Fruit fly (Drosophila melanogaster) whole organism, embryonic: ENCODE data around the gene CG43345.

Experiments
- Asciz ChIP-seq: fragments of 200-800 bp; sonication (Bioruptor generic); optimal IDR thresholded peaks from 2 replicates; lab custom pipeline; 2017; ENCODE audit warnings: missing biosample characterization, mild to moderate bottlenecking, missing genetic modification characterization, missing genetic modification reagents
- CG10267 ChIP-seq: fragments of 200-800 bp; sonication (Bioruptor generic); optimal IDR thresholded peaks from 2 replicates; lab custom pipeline; 2018; ENCODE audit warnings: missing biosample characterization, mild to moderate bottlenecking, missing genetic modification characterization, moderate library complexity
- CG10565 ChIP-seq: fragments of 200-800 bp; sonication (Bioruptor generic); optimal IDR thresholded peaks from 3 replicates; lab custom pipeline; 2016; ENCODE audit warnings: missing biosample characterization, mild to moderate bottlenecking, missing genetic modification characterization
- CG11247 ChIP-seq: fragments of 200-800 bp; sonication (Bioruptor generic); IDR thresholded peaks from 2 replicates; pipeline ENCODE4 v1.3.6; 2022; ENCODE audit warnings: missing biosample characterization, missing genetic modification characterization
- CG11723 ChIP-seq: fragments of 200-800 bp; sonication (Bioruptor generic); optimal IDR thresholded peaks from 2 replicates; lab custom pipeline; 2017; ENCODE audit warnings: missing biosample characterization, mild to moderate bottlenecking, missing genetic modification characterization
- CG12104 ChIP-seq: fragments of 200-800 bp; sonication (Bioruptor generic); optimal IDR thresholded peaks from 3 replicates; lab custom pipeline; 2016; ENCODE audit warnings: missing biosample characterization, missing genetic modification characterization
- CG1233 ChIP-seq: fragments of 200-800 bp; sonication (Bioruptor generic); optimal IDR thresholded peaks from 4 replicates; lab custom pipeline; 2018; ENCODE audit warnings: missing biosample characterization, mild to moderate bottlenecking, missing genetic modification characterization
- CG12769 ChIP-seq: fragments of 200-800 bp; sonication (Bioruptor generic); optimal IDR thresholded peaks from 2 replicates; lab custom pipeline; 2019; ENCODE audit warnings: missing biosample characterization, mild to moderate bottlenecking, missing genetic modification characterization, moderate library complexity
- CG15514 ChIP-seq: fragments of 200-800 bp; sonication (Bioruptor generic); optimal IDR thresholded peaks from 3 replicates; lab custom pipeline; 2017; ENCODE audit warnings: missing biosample characterization, missing genetic modification characterization, mild to moderate bottlenecking, moderate library complexity, missing genetic modification reagents
- CG17359 ChIP-seq: fragments of 200-800 bp; sonication (Bioruptor generic); optimal IDR thresholded peaks from 3 replicates; lab custom pipeline; 2018; ENCODE audit warnings: missing biosample characterization, mild to moderate bottlenecking, missing genetic modification characterization, moderate library complexity
- CG17829 ChIP-seq: fragments of 200-800 bp; optimal IDR thresholded peaks from 2 replicates; lab custom pipeline; 2019; ENCODE audit warnings: missing biosample characterization, mild to moderate bottlenecking, missing genetic modification characterization, moderate library complexity
- CG2116 ChIP-seq: fragments of 200-800 bp; sonication (Bioruptor generic); optimal IDR thresholded peaks from 3 replicates; lab custom pipeline; 2018; ENCODE audit warnings: missing biosample characterization, mild to moderate bottlenecking, missing genetic modification characterization
- CG2875 ChIP-seq: fragments of 200-800 bp; sonication (Bioruptor generic); optimal IDR thresholded peaks from 2 replicates; lab custom pipeline; 2017; ENCODE audit warnings: missing biosample characterization, mild to moderate bottlenecking, missing genetic modification characterization, missing genetic modification reagents
- CG30020 ChIP-seq: fragments of 200-800 bp; optimal IDR thresholded peaks from 2 replicates; lab custom pipeline; 2019; ENCODE audit warnings: missing biosample characterization, mild to moderate bottlenecking, missing genetic modification characterization, moderate library complexity
- CG3163 ChIP-seq: fragments of 200-800 bp; sonication (Bioruptor generic); optimal IDR thresholded peaks from 3 replicates; lab custom pipeline; 2016; ENCODE audit warnings: missing biosample characterization, missing genetic modification characterization
- CG4424 ChIP-seq: fragments of 200-800 bp; sonication (Bioruptor generic); optimal IDR thresholded peaks from 3 replicates; lab custom pipeline; 2016; ENCODE audit warnings: missing biosample characterization, missing genetic modification characterization
- CG7271 ChIP-seq: fragments of 200-800 bp; sonication (Bioruptor generic); optimal IDR thresholded peaks from 2 replicates; lab custom pipeline; 2018; ENCODE audit warnings: missing biosample characterization, mild to moderate bottlenecking, missing genetic modification characterization, moderate library complexity
- CG8944 ChIP-seq: fragments of 200-800 bp; sonication (Bioruptor generic); optimal IDR thresholded peaks from 3 replicates; lab custom pipeline; 2016; ENCODE audit warnings: missing biosample characterization, missing genetic modification characterization
- CG9817 ChIP-seq: fragments of 200-800 bp; sonication (Bioruptor generic); optimal IDR thresholded peaks from 2 replicates; lab custom pipeline; 2018; ENCODE audit warnings: missing biosample characterization, mild to moderate bottlenecking, missing genetic modification characterization, moderate library complexity
- D19A ChIP-seq: fragments of 200-800 bp; optimal IDR thresholded peaks from 3 replicates; lab custom pipeline; 2019; ENCODE audit warnings: missing biosample characterization, mild to moderate bottlenecking, missing genetic modification characterization, moderate library complexity
- E2f1 ChIP-seq: fragments of 200-800 bp; sonication (Bioruptor generic); IDR thresholded peaks from 2 replicates; pipeline ENCODE4 v1.3.6; 2022; ENCODE audit warnings: missing biosample characterization, missing genetic modification characterization
- E2f2 ChIP-seq: fragments of 200-800 bp; sonication (Bioruptor generic); IDR thresholded peaks from 2 replicates; pipeline ENCODE4 v1.3.6; 2022; ENCODE audit warnings: missing biosample characterization, missing genetic modification characterization
- Elba2 ChIP-seq: fragments of 200-800 bp; sonication (Bioruptor generic); optimal IDR thresholded peaks from 3 replicates; lab custom pipeline; 2016; ENCODE audit warnings: missing biosample characterization, missing genetic modification characterization
- HmgD ChIP-seq: fragments of 200-800 bp; sonication (Bioruptor generic); optimal IDR thresholded peaks from 3 replicates; lab custom pipeline; 2016; ENCODE audit warnings: missing biosample characterization, missing genetic modification characterization
- Jarid2 ChIP-seq: fragments of 200-800 bp; sonication (Bioruptor generic); optimal IDR thresholded peaks from 3 replicates; lab custom pipeline; 2017; ENCODE audit warnings: mild to moderate bottlenecking, missing biosample characterization, missing genetic modification reagents, missing genetic modification characterization
- Lhr ChIP-seq: fragments of 200-800 bp; sonication (Bioruptor generic); optimal IDR thresholded peaks from 3 replicates; lab custom pipeline; 2017; ENCODE audit warnings: mild to moderate bottlenecking, missing biosample characterization, missing genetic modification reagents, missing genetic modification characterization
- Pdp1 ChIP-seq, 2 experiments: fragments of 200-800 bp; sonication (Bioruptor generic); optimal IDR thresholded peaks; 3 replicates each; lab custom pipeline; 2016; ENCODE audit warnings: missing biosample characterization in 2 of 2, missing genetic modification characterization in 2 of 2, mild to moderate bottlenecking in 1 of 2, moderate library complexity in 1 of 2
- Rfx ChIP-seq: fragments of 200-800 bp; sonication (Bioruptor generic); IDR thresholded peaks from 2 replicates; pipeline ENCODE4 v1.3.6; 2022; ENCODE audit warnings: missing biosample characterization, missing genetic modification characterization
- Sin3A ChIP-seq: fragments of >200 bp; optimal IDR thresholded peaks from 2 replicates; lab custom pipeline; 2018
- YL-1 ChIP-seq: fragments of 200-800 bp; sonication (Bioruptor generic); optimal IDR thresholded peaks from 3 replicates; lab custom pipeline; 2017; ENCODE audit warnings: missing biosample characterization, mild to moderate bottlenecking, missing genetic modification characterization
- ab ChIP-seq: fragments of 200-800 bp; sonication (Bioruptor generic); optimal IDR thresholded peaks from 2 replicates; lab custom pipeline; 2016; ENCODE audit warnings: missing biosample characterization, missing genetic modification characterization
- chinmo ChIP-seq: fragments of 200-800 bp; sonication (Bioruptor generic); IDR thresholded peaks from 4 replicates; pipeline ENCODE4 v1.3.6; 2022; ENCODE audit warnings: missing biosample characterization, missing genetic modification characterization; ENCODE audit not compliant: partially characterized antibody
- corto ChIP-seq: fragments of 200-800 bp; sonication (Bioruptor generic); optimal IDR thresholded peaks from 2 replicates; lab custom pipeline; 2016; ENCODE audit warnings: missing biosample characterization, mild to moderate bottlenecking, missing genetic modification characterization, moderate library complexity
- dan ChIP-seq: fragments of 200-800 bp; sonication (Bioruptor generic); IDR thresholded peaks from 2 replicates; pipeline ENCODE4 v1.3.6; 2022; ENCODE audit warnings: missing biosample characterization, missing genetic modification characterization
- gfzf ChIP-seq: fragments of 200-800 bp; sonication (Bioruptor generic); optimal IDR thresholded peaks from 2 replicates; lab custom pipeline; 2016; ENCODE audit warnings: missing biosample characterization, mild to moderate bottlenecking, missing genetic modification characterization, moderate library complexity
- gsb-n ChIP-seq: fragments of 200-800 bp; sonication (Bioruptor generic); optimal IDR thresholded peaks from 3 replicates; lab custom pipeline; 2018; ENCODE audit warnings: missing biosample characterization, mild to moderate bottlenecking, missing genetic modification characterization
- insv ChIP-seq, 2 experiments: fragments of 200-800 bp; sonication (Bioruptor generic); optimal IDR thresholded peaks; 3 replicates each; lab custom pipeline; 2016 to 2018; ENCODE audit warnings: missing biosample characterization in 2 of 2, missing genetic modification characterization in 2 of 2
- mld ChIP-seq: fragments of 200-800 bp; sonication (Bioruptor generic); IDR thresholded peaks from 3 replicates; pipeline ENCODE4 v1.3.6; 2022; ENCODE audit warnings: missing biosample characterization, missing genetic modification characterization; ENCODE audit not compliant: partially characterized antibody
- peb ChIP-seq: fragments of 200-800 bp; sonication (Bioruptor generic); IDR thresholded peaks from 2 replicates; pipeline ENCODE4 v1.3.6; 2022; ENCODE audit warnings: missing biosample characterization, missing genetic modification characterization
- phol ChIP-seq: fragments of 200-800 bp; sonication (Bioruptor generic); optimal IDR thresholded peaks from 3 replicates; lab custom pipeline; 2018; ENCODE audit warnings: missing biosample characterization, mild to moderate bottlenecking, missing genetic modification characterization, moderate library complexity
- prd ChIP-seq, 3 experiments: fragments of >200 bp in 2 of 3; fragments of 200-800 bp in 1 of 3; sonication (Bioruptor generic) in 1 of 3; optimal IDR thresholded peaks in 2 of 3; IDR thresholded peaks in 1 of 3; 2 replicates in 2 of 3; 3 replicates in 1 of 3; pipeline versions ENCODE4 v1.3.6 to Lab custom; 2017 to 2022; ENCODE audit warnings: missing biosample characterization in 1 of 3, missing genetic modification characterization in 1 of 3
- pzg ChIP-seq: fragments of 200-800 bp; sonication (Bioruptor generic); optimal IDR thresholded peaks from 3 replicates; lab custom pipeline; 2018; ENCODE audit warnings: missing biosample characterization, mild to moderate bottlenecking, missing genetic modification characterization, moderate library complexity
- sna ChIP-seq: fragments of 200-800 bp; sonication (Bioruptor generic); IDR thresholded peaks from 2 replicates; pipeline ENCODE4 v1.3.6; 2022; ENCODE audit warnings: missing biosample characterization, missing genetic modification characterization; ENCODE audit not compliant: partially characterized antibody
- tio ChIP-seq: fragments of 200-800 bp; sonication (Bioruptor generic); optimal IDR thresholded peaks from 2 replicates; lab custom pipeline; 2017; ENCODE audit warnings: missing biosample characterization, missing genetic modification characterization, inconsistent platforms
- tll ChIP-seq, 2 experiments: fragments of 200-800 bp in 1 of 2; fragments of >200 bp in 1 of 2; sonication (Bioruptor generic) in 1 of 2; optimal IDR thresholded peaks; 2 replicates each; lab custom pipeline; 2017 to 2019; ENCODE audit warnings: missing biosample characterization in 2 of 2, missing genetic modification characterization in 2 of 2, mild to moderate bottlenecking in 1 of 2, moderate library complexity in 1 of 2
- trem ChIP-seq: fragments of 200-800 bp; optimal IDR thresholded peaks from 3 replicates; lab custom pipeline; 2019; ENCODE audit warnings: missing biosample characterization, mild to moderate bottlenecking, missing genetic modification characterization, moderate library complexity
- tx ChIP-seq: fragments of 200-800 bp; sonication (Bioruptor generic); optimal IDR thresholded peaks from 2 replicates; lab custom pipeline; 2016; ENCODE audit warnings: missing biosample characterization, missing genetic modification characterization
- vvl ChIP-seq: fragments of 200-800 bp; sonication (Bioruptor generic); IDR thresholded peaks from 2 replicates; pipeline ENCODE4 v1.3.6; 2022; ENCODE audit warnings: missing biosample characterization, missing genetic modification characterization
- zen ChIP-seq: fragments of 200-800 bp; sonication (Bioruptor generic); optimal IDR thresholded peaks from 3 replicates; lab custom pipeline; 2018; ENCODE audit warnings: missing biosample characterization, mild to moderate bottlenecking, missing genetic modification characterization, moderate library complexity

CG43345 gene

DNA sequence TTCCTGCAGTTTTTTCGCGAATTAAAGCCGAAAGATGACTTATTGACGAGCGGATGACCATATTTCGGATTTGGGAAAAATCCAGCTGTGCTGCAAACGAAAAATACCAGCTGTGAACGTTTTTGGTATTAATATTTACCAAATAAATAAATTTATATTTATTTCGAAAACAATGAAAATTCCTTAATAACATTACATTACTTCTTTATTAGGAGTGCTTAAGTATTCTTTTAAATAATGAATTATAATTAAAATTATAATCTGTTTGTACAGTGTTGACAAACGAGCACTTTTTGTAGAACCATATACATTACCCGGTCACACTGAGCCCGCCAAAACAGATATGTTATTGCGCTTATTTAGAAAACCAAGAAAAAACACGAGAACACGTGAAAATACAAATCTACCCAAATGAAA lies 11.2 kb upstream of the CG43345 start, which contains the start of the genes bur and Mcm10 (continued):
- TF ChIP-seq E2f1 (GFP tag; lab: Robert Waterston, UW) (peak; percentile 41; the same call in 1 of the 2 replicates), CG11723 (GFP tag; lab: Kevin White, UChicago) (no peak), CG3163 (GFP tag; lab: Kevin White, UChicago) (no peak), Jarid2 (GFP tag; lab: Kevin White, UChicago) (no peak), CG7271 (tag; lab: Kevin White, UChicago) (peak; percentile 16), Lhr (GFP tag; lab: Kevin White, UChicago) (peak; percentile 62), CG2875 (GFP tag; lab: Kevin White, UChicago) (no peak), Asciz (no peak), vvl (GFP tag; lab: Robert Waterston, UW) (no peak), CG8944 (GFP tag; lab: Kevin White, UChicago) (no peak), peb (GFP tag; lab: Robert Waterston, UW) (no peak), gsb-n (tag; lab: Kevin White, UChicago) (no peak), CG10267 (peak; percentile 98), gfzf (peak; percentile 69), CG12769 (tag; lab: Kevin White, UChicago) (no peak), Pdp1 (GFP tag; optimal IDR thresholded peaks at IDR 0.05; lab: Kevin White, UChicago) (no peak), CG17359 (tag; lab: Kevin White, UChicago) (no peak), ab (GFP tag; lab: Kevin White, UChicago) (no peak), Rfx (no peak), dan (GFP tag; lab: Robert Waterston, UW) (no peak), sna (GFP tag; lab: Robert Waterston, UW) (no peak), mld (no peak), tio (no peak), CG30020 (tag; lab: Kevin White, UChicago) (peak; percentile 62), E2f2 (GFP tag; lab: Robert Waterston, UW) (peak; percentile 91), trem (tag; lab: Kevin White, UChicago) (peak; percentile 83), pzg (GFP tag; lab: Kevin White, UChicago) (peak; percentile 59), CG12104 (GFP tag; lab: Kevin White, UChicago) (peak; percentile 25), CG2116 (GFP tag; lab: Kevin White, UChicago) (peak; percentile 52), Elba2 (GFP tag; lab: Kevin White, UChicago) (peak; percentile 78), CG15514 (peak; percentile 82), Sin3A (lab: Kevin White, UChicago) (peak; percentile 18), D19A (no peak), CG17829 (tag; lab: Kevin White, UChicago) (peak; percentile 46), tx (no peak), insv (GFP tag; optimal IDR thresholded peaks at IDR 0.05; lab: Kevin White, UChicago) (peak in 1 of 2 experiments; percentile 19), CG1233 (GFP tag; lab: Kevin White, UChicago) (no peak), tll (GFP tag; optimal IDR thresholded peaks at IDR 0.05; lab: Kevin White, UChicago) (peak in 1 of 2 experiments; percentile 97), CG4424 (GFP tag; lab: Kevin White, UChicago) (peak; percentile 6), prd (optimal IDR thresholded peaks at IDR 0.05; lab: Kevin White, UChicago) (no peak), prd (GFP tag; IDR thresholded peaks at IDR 0.05; lab: Robert Waterston, UW) (no peak), YL-1 (peak; percentile 26), CG9817 (tag; lab: Kevin White, UChicago) (no peak), zen (tag; lab: Kevin White, UChicago) (peak; percentile 53), CG11247 (GFP tag; lab: Robert Waterston, UW) (no peak), CG10565 (no peak), HmgD (no peak), corto (GFP tag; lab: Kevin White, UChicago) (no peak), chinmo (GFP tag; lab: Robert Waterston, UW) (0 out of 4 replicates have a peak, but pooled peaks have one; percentile 7), phol (tag; lab: Kevin White, UChicago) (peak; percentile 45)
